Worm (Caenorhabditis elegans): ENCODE results near the gene Y69A2AR.1.
A peak's percentile ranks its signal among the peaks of the same experiment; 100 is the strongest.

The Y69A2AR.1 gene

ce11 chrIV:2654965-2655364 lies 11.9 kb upstream of the Y69A2AR.1 start:
- TF ChIP-seq tab-1 (GFP tag; IDR thresholded peaks at IDR 0.05): no peak
- TF ChIP-seq ztf-23 (GFP tag; IDR thresholded peaks at IDR 0.05): no peak
- no peak for TF ChIP-seq flt-1 (GFP tag; IDR thresholded peaks at IDR 0.05)
- no peak for TF ChIP-seq ref-1 (GFP tag; conservative IDR thresholded peaks at IDR 0.05)
- no peak for TF ChIP-seq cog-1 (tag; optimal IDR thresholded peaks at IDR 0.05)
- no peak for TF ChIP-seq med-1 (GFP tag; optimal IDR thresholded peaks at IDR 0.05; ENCODE audit: insufficient read depth)
- no peak for TF ChIP-seq ztf-29 (GFP tag; IDR thresholded peaks at IDR 0.05)
- TF ChIP-seq klf-2 (GFP tag; conservative IDR thresholded peaks at IDR 0.05): no peak
- no peak for TF ChIP-seq T22C8.4 (GFP tag; IDR thresholded peaks at IDR 0.05)

- TF ChIP-seq cog-1 (tag; optimal IDR thresholded peaks at IDR 0.05) (no peak), flt-1 (GFP tag; IDR thresholded peaks at IDR 0.05) (no peak), ztf-23 (GFP tag; IDR thresholded peaks at IDR 0.05) (no peak), tab-1 (GFP tag; IDR thresholded peaks at IDR 0.05) (0 out of 2 replicates have a peak, but pooled peaks have one; percentile 7), T22C8.4 (GFP tag; IDR thresholded peaks at IDR 0.05) (no peak), klf-2 (GFP tag; conservative IDR thresholded peaks at IDR 0.05) (no peak), med-1 (GFP tag; optimal IDR thresholded peaks at IDR 0.05; ENCODE audit: insufficient read depth) (no peak), ref-1 (GFP tag; conservative IDR thresholded peaks at IDR 0.05) (no peak)
Measured at ce11 chrIV:2656400-2657139, 10.3 kb upstream of the Y69A2AR.1 start.

ce11 chrIV:2657307-2657706 lies 9.5 kb upstream of the Y69A2AR.1 start:
- TF ChIP-seq ref-1 (GFP tag; conservative IDR thresholded peaks at IDR 0.05) (no peak), med-1 (GFP tag; optimal IDR thresholded peaks at IDR 0.05; ENCODE audit: insufficient read depth) (no peak), tab-1 (GFP tag; IDR thresholded peaks at IDR 0.05) (peak; percentile 45; the same call in 1 of the 2 replicates), ztf-23 (GFP tag; IDR thresholded peaks at IDR 0.05) (no peak), cog-1 (tag; optimal IDR thresholded peaks at IDR 0.05) (no peak), flt-1 (GFP tag; IDR thresholded peaks at IDR 0.05) (peak; percentile 78), ztf-29 (GFP tag; IDR thresholded peaks at IDR 0.05) (no peak)

ce11 chrIV:2658733-2659132 lies 8.1 kb upstream of the Y69A2AR.1 start:
- TF ChIP-seq klf-2 (GFP tag; conservative IDR thresholded peaks at IDR 0.05): no peak
- TF ChIP-seq flt-1 (GFP tag; IDR thresholded peaks at IDR 0.05): no peak

ce11 chrIV:2663953-2664900 lies 2.6 kb upstream of the Y69A2AR.1 start, which contains the start of gene Y69A2AR.31:
Gene Y69A2AR.31 (minus strand): TSS chrIV:2664003.
- no peak for TF ChIP-seq klf-2 (GFP tag; conservative IDR thresholded peaks at IDR 0.05)
- no peak for TF ChIP-seq T22C8.4 (GFP tag; IDR thresholded peaks at IDR 0.05)
- no peak for TF ChIP-seq ztf-23 (GFP tag; IDR thresholded peaks at IDR 0.05)
- TF ChIP-seq ref-1 (GFP tag; conservative IDR thresholded peaks at IDR 0.05): no peak
- no peak for TF ChIP-seq cog-1 (tag; optimal IDR thresholded peaks at IDR 0.05)
- TF ChIP-seq med-1 (GFP tag; optimal IDR thresholded peaks at IDR 0.05; ENCODE audit: insufficient read depth): no peak
- TF ChIP-seq flt-1 (GFP tag; IDR thresholded peaks at IDR 0.05): no peak
- TF ChIP-seq ztf-29 (GFP tag; IDR thresholded peaks at IDR 0.05): no peak
- no peak for TF ChIP-seq tab-1 (GFP tag; IDR thresholded peaks at IDR 0.05)

ce11 chrIV:2664901-2665201 lies 2.0 kb upstream of the Y69A2AR.1 start:
- no peak for TF ChIP-seq cog-1 (tag; optimal IDR thresholded peaks at IDR 0.05)
- no peak for TF ChIP-seq ztf-29 (GFP tag; IDR thresholded peaks at IDR 0.05)
- TF ChIP-seq T22C8.4 (GFP tag; IDR thresholded peaks at IDR 0.05): no peak

- TF ChIP-seq tab-1 (GFP tag; IDR thresholded peaks at IDR 0.05) (no peak), flt-1 (GFP tag; IDR thresholded peaks at IDR 0.05) (no peak), ztf-23 (GFP tag; IDR thresholded peaks at IDR 0.05) (no peak), med-1 (GFP tag; optimal IDR thresholded peaks at IDR 0.05; ENCODE audit: insufficient read depth) (no peak), klf-2 (GFP tag; conservative IDR thresholded peaks at IDR 0.05) (no peak), cog-1 (tag; optimal IDR thresholded peaks at IDR 0.05) (no peak), T22C8.4 (GFP tag; IDR thresholded peaks at IDR 0.05) (no peak), ztf-29 (GFP tag; IDR thresholded peaks at IDR 0.05) (no peak), ref-1 (GFP tag; conservative IDR thresholded peaks at IDR 0.05) (no peak)
Measured at ce11 chrIV:2665388-2665978, 1.4 kb upstream of the Y69A2AR.1 start.

- TF ChIP-seq klf-2 (GFP tag; conservative IDR thresholded peaks at IDR 0.05) (no peak), ztf-23 (GFP tag; IDR thresholded peaks at IDR 0.05) (peak; percentile 42; the same call in 1 of the 2 replicates), cog-1 (tag; optimal IDR thresholded peaks at IDR 0.05) (no peak)
Measured at ce11 chrIV:2666127-2666526, 723 bp upstream of the Y69A2AR.1 start.

ce11 chrIV:2670664-2671063 lies 3.8 kb downstream of the Y69A2AR.1 start:
- no peak for TF ChIP-seq tab-1 (GFP tag; IDR thresholded peaks at IDR 0.05)
- no peak for TF ChIP-seq ztf-29 (GFP tag; IDR thresholded peaks at IDR 0.05)
- TF ChIP-seq klf-2 (GFP tag; conservative IDR thresholded peaks at IDR 0.05): no peak
- TF ChIP-seq T22C8.4 (GFP tag; IDR thresholded peaks at IDR 0.05): no peak
- TF ChIP-seq ref-1 (GFP tag; conservative IDR thresholded peaks at IDR 0.05): no peak
- TF ChIP-seq cog-1 (tag; optimal IDR thresholded peaks at IDR 0.05): no peak
- no peak for TF ChIP-seq med-1 (GFP tag; optimal IDR thresholded peaks at IDR 0.05; ENCODE audit: insufficient read depth)
- TF ChIP-seq flt-1 (GFP tag; IDR thresholded peaks at IDR 0.05): no peak
- no peak for TF ChIP-seq ztf-23 (GFP tag; IDR thresholded peaks at IDR 0.05)

Measured in whole organism, midembryonic.